Worm (Caenorhabditis elegans): Measurements from ENCODE around the gene C10C6.13.

The C10C6.13 gene

ce11 chrIV:11480027-11480896 is 10.7 kb upstream of the C10C6.13 start, which contains the start of the genes mbf-1 and nse-4 (continued):
- TF ChIP-seq nhr-76 (tag; optimal IDR thresholded peaks at IDR 0.05) (no peak), nhr-43 (tag; optimal IDR thresholded peaks at IDR 0.05; ENCODE audit: poor library complexity, severe bottlenecking) (no peak), nhr-237 (tag; optimal IDR thresholded peaks at IDR 0.05) (no peak), nhr-28 (tag; optimal IDR thresholded peaks at IDR 0.05) (no peak), unc-62 (GFP tag; optimal IDR thresholded peaks at IDR 0.05) (no peak), hmg-11 (tag; optimal IDR thresholded peaks at IDR 0.05) (peak; percentile 46), lin-15B (tag; optimal IDR thresholded peaks at IDR 0.05) (peak; percentile 49), mdl-1 (tag; optimal IDR thresholded peaks at IDR 0.05) (no peak), eor-1 (tag; optimal IDR thresholded peaks at IDR 0.05) (peak in 1 of 2 experiments; percentile 62), aly-2 (tag; optimal IDR thresholded peaks at IDR 0.05) (no peak), jun-1 (tag; optimal IDR thresholded peaks at IDR 0.05) (peak; percentile 53), nhr-11 (tag; optimal IDR thresholded peaks at IDR 0.05) (no peak)

ce11 chrIV:11479095-11479494 is 9.5 kb upstream of the C10C6.13 start, which contains the start of gene catp-8:
catp-8 (minus strand) TSS chrIV:11479251.
- TF ChIP-seq ama-1 (optimal IDR thresholded peaks at IDR 0.05) (peak; percentile 73), ceh-28 (tag; optimal IDR thresholded peaks at IDR 0.05) (no peak), lin-15B (tag; optimal IDR thresholded peaks at IDR 0.05) (no peak), R02D3.7 (tag; optimal IDR thresholded peaks at IDR 0.05) (no peak), elt-3 (tag; optimal IDR thresholded peaks at IDR 0.05) (no peak)

DNA sequence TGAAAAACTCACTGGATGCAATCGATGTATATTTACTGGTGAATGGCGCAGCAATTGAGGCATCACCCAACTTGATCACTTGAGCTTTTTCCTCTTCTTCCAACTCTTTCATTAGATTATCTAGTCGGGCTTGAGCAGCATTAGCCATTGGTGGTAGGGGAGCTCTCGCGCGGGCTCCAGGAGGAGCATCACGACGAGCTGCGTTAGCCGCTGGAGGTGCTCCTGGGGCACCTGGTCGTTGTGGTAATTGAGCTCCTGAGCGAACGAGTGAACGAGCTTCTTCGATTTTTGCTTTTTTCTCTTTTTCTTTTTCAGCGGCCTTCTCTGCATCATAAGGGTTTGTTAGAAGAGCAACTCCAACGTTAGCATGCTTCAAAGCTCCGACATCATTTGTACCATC is 5.5 kb upstream of the C10C6.13 start:
- TF ChIP-seq ZK546.5 (tag; optimal IDR thresholded peaks at IDR 0.05) (no peak), zag-1 (tag; optimal IDR thresholded peaks at IDR 0.05) (no peak), pha-4 (tag; optimal IDR thresholded peaks at IDR 0.05) (no peak), mml-1 (tag; optimal IDR thresholded peaks at IDR 0.05) (no peak)

- peak; percentile 34 for TF ChIP-seq skn-1 (tag; optimal IDR thresholded peaks at IDR 0.05)
- TF ChIP-seq fos-1 (tag; optimal IDR thresholded peaks at IDR 0.05), result peak; percentile 35
- no peak for TF ChIP-seq nhr-11 (tag; optimal IDR thresholded peaks at IDR 0.05)
- TF ChIP-seq ZK546.5 (tag; optimal IDR thresholded peaks at IDR 0.05), result no peak
- TF ChIP-seq nhr-28 (tag; optimal IDR thresholded peaks at IDR 0.05), result no peak
- no peak for TF ChIP-seq nhr-12 (tag; optimal IDR thresholded peaks at IDR 0.05)
- no peak for TF ChIP-seq pqm-1 (tag; optimal IDR thresholded peaks at IDR 0.05)
- no peak for TF ChIP-seq fkh-2 (tag; optimal IDR thresholded peaks at IDR 0.05)
- peak; percentile 26 for TF ChIP-seq nhr-76 (tag; optimal IDR thresholded peaks at IDR 0.05)
- TF ChIP-seq snpc-4 (tag; optimal IDR thresholded peaks at IDR 0.05), result peak; percentile 45
- TF ChIP-seq nhr-25 (tag; optimal IDR thresholded peaks at IDR 0.05), result no peak
- peak; percentile 71 for TF ChIP-seq tbx-2 (tag; optimal IDR thresholded peaks at IDR 0.05)
- no peak for TF ChIP-seq daf-12 (tag; optimal IDR thresholded peaks at IDR 0.05)
- no peak for TF ChIP-seq nhr-237 (tag; optimal IDR thresholded peaks at IDR 0.05)
- TF ChIP-seq ceh-9 (tag; optimal IDR thresholded peaks at IDR 0.05), result no peak
- peak; percentile 84 for TF ChIP-seq lin-39 (tag; optimal IDR thresholded peaks at IDR 0.05)
- TF ChIP-seq nfya-1 (tag; optimal IDR thresholded peaks at IDR 0.05; ENCODE audit: insufficient read depth), result peak; percentile 53
- TF ChIP-seq ceh-28 (tag; optimal IDR thresholded peaks at IDR 0.05), result peak; percentile 8
- peak; percentile 76 for TF ChIP-seq nhr-23 (tag; optimal IDR thresholded peaks at IDR 0.05)
- no peak for TF ChIP-seq ztf-11 (tag; optimal IDR thresholded peaks at IDR 0.05)
- TF ChIP-seq pha-4 (tag; optimal IDR thresholded peaks at IDR 0.05), result peak; percentile 80
- TF ChIP-seq lin-15B (tag; optimal IDR thresholded peaks at IDR 0.05), result peak; percentile 10
- TF ChIP-seq ceh-82 (tag; optimal IDR thresholded peaks at IDR 0.05), result peak; percentile 44
- no peak for TF ChIP-seq unc-62 (GFP tag; optimal IDR thresholded peaks at IDR 0.05)
- no peak for TF ChIP-seq sea-2 (GFP tag; optimal IDR thresholded peaks at IDR 0.05)
- peak; percentile 69 for TF ChIP-seq elt-2 (tag; optimal IDR thresholded peaks at IDR 0.05)
- no peak for TF ChIP-seq ztf-4 (tag; optimal IDR thresholded peaks at IDR 0.05)
- TF ChIP-seq jun-1 (tag; optimal IDR thresholded peaks at IDR 0.05), result no peak
- TF ChIP-seq ama-1 (optimal IDR thresholded peaks at IDR 0.05), result peak; percentile 87
- peak; percentile 3 for TF ChIP-seq elt-1 (tag; optimal IDR thresholded peaks at IDR 0.05)
- no peak for TF ChIP-seq mdl-1 (tag; optimal IDR thresholded peaks at IDR 0.05)
- TF ChIP-seq elt-3 (tag; optimal IDR thresholded peaks at IDR 0.05), result no peak
- TF ChIP-seq egl-5 (tag; optimal IDR thresholded peaks at IDR 0.05), result peak; percentile 10
- TF ChIP-seq eor-1 (tag; optimal IDR thresholded peaks at IDR 0.05), result no peak
- TF ChIP-seq fkh-10 (GFP tag; optimal IDR thresholded peaks at IDR 0.05), result no peak
- no peak for TF ChIP-seq egl-27 (tag; optimal IDR thresholded peaks at IDR 0.05)
- peak; percentile 82 for TF ChIP-seq hmg-11 (tag; optimal IDR thresholded peaks at IDR 0.05)
- no peak for TF ChIP-seq ceh-16 (tag; optimal IDR thresholded peaks at IDR 0.05)
- peak; percentile 77 for TF ChIP-seq nhr-43 (tag; optimal IDR thresholded peaks at IDR 0.05; ENCODE audit: poor library complexity, severe bottlenecking)
- no peak for TF ChIP-seq nhr-67 (tag; optimal IDR thresholded peaks at IDR 0.05)
- TF ChIP-seq aly-2 (tag; optimal IDR thresholded peaks at IDR 0.05), result peak; percentile 60
These were observed 4.5 kb upstream of the C10C6.13 start for ce11 chrIV:11474067-11474466.

Measured in whole organism, L3 larva.